Fruit fly (Drosophila melanogaster): ENCODE results near the gene chp.

The chp gene

dm6 chr3R:31218214-31218876 is 7.8 kb upstream of the chp start (continued):
- TF ChIP-seq bigmax (GFP tag; optimal IDR thresholded peaks at IDR 0.05), result peak; percentile 100
- peak; percentile 3 for TF ChIP-seq CG34376 (GFP tag; optimal IDR thresholded peaks at IDR 0.05)
- peak; percentile 11 for TF ChIP-seq CG1603 (tag; optimal IDR thresholded peaks at IDR 0.05)
- peak; percentile 47 for TF ChIP-seq CG17385 (GFP tag; optimal IDR thresholded peaks at IDR 0.05)
- TF ChIP-seq vnd (GFP tag; IDR thresholded peaks at IDR 0.05; ENCODE audit: partially characterized antibody), result no peak
- TF ChIP-seq CG13624 (GFP tag; optimal IDR thresholded peaks at IDR 0.05), result peak; percentile 18
- TF ChIP-seq mirr (GFP tag; optimal IDR thresholded peaks at IDR 0.05), result peak; percentile 18
- peak; percentile 74 for TF ChIP-seq CG17912 (GFP tag; optimal IDR thresholded peaks at IDR 0.05)
- TF ChIP-seq D19B (GFP tag; optimal IDR thresholded peaks at IDR 0.05), result no peak
- peak; percentile 9 for TF ChIP-seq Dek (tag; optimal IDR thresholded peaks at IDR 0.05)
- no peak for TF ChIP-seq CG16863 (GFP tag; optimal IDR thresholded peaks at IDR 0.05)
- peak; percentile 1 for TF ChIP-seq salm (tag; optimal IDR thresholded peaks at IDR 0.05)
- TF ChIP-seq fd64A (GFP tag; optimal IDR thresholded peaks at IDR 0.05), result no peak
- TF ChIP-seq sug (tag; optimal IDR thresholded peaks at IDR 0.05), result peak; percentile 55
- TF ChIP-seq nerfin-1 (tag; optimal IDR thresholded peaks at IDR 0.05), result peak; percentile 89
- TF ChIP-seq CG10431 (GFP tag; optimal IDR thresholded peaks at IDR 0.05), result peak; percentile 53
- peak; percentile 50 for TF ChIP-seq CG6254 (GFP tag; optimal IDR thresholded peaks at IDR 0.05)
- TF ChIP-seq abd-A (tag; optimal IDR thresholded peaks at IDR 0.05), result peak; percentile 14
- no peak for TF ChIP-seq Asciz (GFP tag; optimal IDR thresholded peaks at IDR 0.05)
- no peak for TF ChIP-seq CG15514 (GFP tag; optimal IDR thresholded peaks at IDR 0.05)
- TF ChIP-seq sens (GFP tag), result peak; percentile 47
- peak; percentile 2 for TF ChIP-seq kah (GFP tag; optimal IDR thresholded peaks at IDR 0.05)
- TF ChIP-seq vvl (GFP tag; IDR thresholded peaks at IDR 0.05), result no peak
- no peak for TF ChIP-seq CG6654 (GFP tag; optimal IDR thresholded peaks at IDR 0.05)
- TF ChIP-seq MESR4 (GFP tag; optimal IDR thresholded peaks at IDR 0.05), result peak; percentile 49
- TF ChIP-seq CG33213 (GFP tag; optimal IDR thresholded peaks at IDR 0.05), result peak; percentile 17
- peak; percentile 6 for TF ChIP-seq Fer1 (GFP tag; optimal IDR thresholded peaks at IDR 0.05)

- peak; percentile 20 for TF ChIP-seq CG12236 (GFP tag; optimal IDR thresholded peaks at IDR 0.05)
- TF ChIP-seq CG8765 (GFP tag; IDR thresholded peaks at IDR 0.05), result no peak
- peak; percentile 18 for TF ChIP-seq ems (GFP tag; optimal IDR thresholded peaks at IDR 0.05)
- no peak for TF ChIP-seq CG11504 (tag; optimal IDR thresholded peaks at IDR 0.05)
- no peak for TF ChIP-seq H2.0 (GFP tag; IDR thresholded peaks at IDR 0.05)
- TF ChIP-seq NFAT (GFP tag; IDR thresholded peaks at IDR 0.05), result no peak
- TF ChIP-seq CG17912 (GFP tag; optimal IDR thresholded peaks at IDR 0.05), result peak; percentile 73
- TF ChIP-seq slbo (GFP tag; IDR thresholded peaks at IDR 0.05), result no peak
- TF ChIP-seq bowl (GFP tag; IDR thresholded peaks at IDR 0.05), result no peak
- peak; percentile 32 for TF ChIP-seq CG17802 (tag; optimal IDR thresholded peaks at IDR 0.05)
- peak; percentile 51 for TF ChIP-seq nerfin-1 (tag; optimal IDR thresholded peaks at IDR 0.05)
- peak in 1 of 2 experiments; percentile 2 for TF ChIP-seq crp (GFP tag; optimal IDR thresholded peaks at IDR 0.05)
- TF ChIP-seq CG15269 (tag; optimal IDR thresholded peaks at IDR 0.05), result no peak
- TF ChIP-seq ssp (GFP tag; IDR thresholded peaks at IDR 0.05), result no peak
- TF ChIP-seq dysf (GFP tag; IDR thresholded peaks at IDR 0.05), result no peak
- no peak for TF ChIP-seq CG31388 (GFP tag; optimal IDR thresholded peaks at IDR 0.05)
- TF ChIP-seq CG31365 (tag; optimal IDR thresholded peaks at IDR 0.05), result no peak
- TF ChIP-seq CG10321 (GFP tag; IDR thresholded peaks at IDR 0.05), result no peak
- TF ChIP-seq Deaf1 (tag; optimal IDR thresholded peaks at IDR 0.05), result no peak
- peak; percentile 41 for TF ChIP-seq CG12071 (GFP tag; optimal IDR thresholded peaks at IDR 0.05)
- TF ChIP-seq HLH3B (GFP tag; IDR thresholded peaks at IDR 0.05), result no peak
- TF ChIP-seq Six4 (GFP tag; optimal IDR thresholded peaks at IDR 0.05), result no peak
- TF ChIP-seq trem (tag; optimal IDR thresholded peaks at IDR 0.05), result peak; percentile 68
- peak; percentile 30 for TF ChIP-seq Xbp1 (GFP tag; optimal IDR thresholded peaks at IDR 0.05)
- no peak for TF ChIP-seq Sox102F (GFP tag; optimal IDR thresholded peaks at IDR 0.05)
Measured at dm6 chr3R:31215830-31216229, 5.3 kb upstream of the chp start, which contains the start of gene CG15561. TSS of gene CG15561 (minus strand) at chr3R:31215942.

Measured in whole organism, embryonic.